Worm (Caenorhabditis elegans) whole organism, mixed stage, embryonic: ENCODE results near the gene T09A12.8.
A peak's percentile ranks its signal among the peaks of the same experiment; 100 is the strongest.

Source experiments
- bed-3 ChIP-seq: fragments of 200-800 bp; sonication (Bioruptor generic); optimal IDR thresholded peaks from 3 replicates; lab custom pipeline; 2018; ENCODE audit warnings: mild to moderate bottlenecking, missing genetic modification characterization, moderate library complexity, missing compliant biosample characterization
- blmp-1 ChIP-seq: fragments of 150-350 bp; optimal IDR thresholded peaks from 2 replicates; lab custom pipeline; 2014; ENCODE audit warnings: missing biosample characterization, missing genetic modification characterization
- ceh-39 ChIP-seq: fragments of 150-350 bp; optimal IDR thresholded peaks from 2 replicates; lab custom pipeline; 2014; ENCODE audit warnings: missing biosample characterization, missing genetic modification characterization
- ceh-43 ChIP-seq: fragments of 200-800 bp; sonication (Bioruptor generic); optimal IDR thresholded peaks from 2 replicates; lab custom pipeline; 2018; ENCODE audit warnings: mild to moderate bottlenecking, missing genetic modification characterization, moderate library complexity, missing compliant biosample characterization
- ceh-83 ChIP-seq: fragments of 200-800 bp; sonication (Bioruptor generic); optimal IDR thresholded peaks from 2 replicates; lab custom pipeline; 2018; ENCODE audit warnings: mild to moderate bottlenecking, missing genetic modification characterization, missing compliant biosample characterization
- ces-1 ChIP-seq: fragments of 150-350 bp; optimal IDR thresholded peaks from 2 replicates; lab custom pipeline; 2014; ENCODE audit warnings: missing biosample characterization, missing genetic modification reagents, missing genetic modification characterization
- cnd-1 ChIP-seq: fragments of 200-800 bp; sonication (Bioruptor generic); optimal IDR thresholded peaks from 2 replicates; lab custom pipeline; 2018; ENCODE audit warnings: mild to moderate bottlenecking, missing genetic modification characterization, missing compliant biosample characterization
- drap-1 ChIP-seq: fragments of 200-800 bp; sonication (Bioruptor generic); optimal IDR thresholded peaks from 3 replicates; lab custom pipeline; 2018; ENCODE audit warnings: mild to moderate bottlenecking, missing genetic modification characterization, missing compliant biosample characterization
- elt-1 ChIP-seq: sonication (generic microtip); optimal IDR thresholded peaks from 2 replicates; lab custom pipeline; 2017; ENCODE audit warnings: missing genetic modification characterization, mild to moderate bottlenecking, missing compliant biosample characterization, antibody characterized with exemption, moderate library complexity, borderline replicate concordance; ENCODE audit not compliant: insufficient read depth
- elt-3 ChIP-seq: fragments of 150-350 bp; optimal IDR thresholded peaks from 2 replicates; lab custom pipeline; 2014; ENCODE audit warnings: missing biosample characterization, missing genetic modification characterization
- flh-1 ChIP-seq: fragments of 200-800 bp; sonication (Bioruptor generic); optimal IDR thresholded peaks from 2 replicates; lab custom pipeline; 2018; ENCODE audit warnings: mild to moderate bottlenecking, missing genetic modification characterization, moderate library complexity, missing compliant biosample characterization
- ham-2 ChIP-seq: fragments of 200-800 bp; sonication (Bioruptor generic); optimal IDR thresholded peaks from 2 replicates; lab custom pipeline; 2018; ENCODE audit warnings: mild to moderate bottlenecking, missing genetic modification characterization, missing compliant biosample characterization
- hlh-1 ChIP-seq: fragments of 150-350 bp; optimal IDR thresholded peaks from 2 replicates; lab custom pipeline; 2014; ENCODE audit warnings: missing biosample characterization, missing genetic modification reagents, missing genetic modification characterization
- lin-13 ChIP-seq: fragments of 150-350 bp; optimal IDR thresholded peaks from 2 replicates; lab custom pipeline; 2014; ENCODE audit warnings: missing biosample characterization, missing genetic modification characterization
- lin-32 ChIP-seq: fragments of 200-800 bp; sonication (Bioruptor generic); optimal IDR thresholded peaks from 2 replicates; lab custom pipeline; 2018; ENCODE audit warnings: mild to moderate bottlenecking, missing genetic modification characterization, missing compliant biosample characterization
- mab-5 ChIP-seq: fragments of 150-350 bp; optimal IDR thresholded peaks from 2 replicates; lab custom pipeline; 2014; ENCODE audit warnings: missing biosample characterization, missing genetic modification characterization
- mep-1 ChIP-seq: fragments of 150-350 bp; optimal IDR thresholded peaks from 2 replicates; lab custom pipeline; 2017; ENCODE audit warnings: missing biosample characterization, missing genetic modification reagents, missing genetic modification characterization, inconsistent platforms
- mls-2 ChIP-seq: sonication (generic microtip); optimal IDR thresholded peaks from 2 replicates; lab custom pipeline; 2016; ENCODE audit warnings: mild to moderate bottlenecking, missing genetic modification characterization, moderate library complexity, missing compliant biosample characterization
- nhr-12 ChIP-seq: fragments of 150-350 bp; optimal IDR thresholded peaks from 2 replicates; lab custom pipeline; 2014; ENCODE audit warnings: missing biosample characterization, missing genetic modification characterization
- nhr-2 ChIP-seq: fragments of 150-350 bp; optimal IDR thresholded peaks from 2 replicates; lab custom pipeline; 2014; ENCODE audit warnings: missing biosample characterization, missing genetic modification characterization
- nhr-237 ChIP-seq: fragments of 150-350 bp; optimal IDR thresholded peaks from 2 replicates; lab custom pipeline; 2014; ENCODE audit warnings: missing biosample characterization, missing genetic modification characterization
- nhr-28 ChIP-seq: fragments of 150-350 bp; optimal IDR thresholded peaks from 2 replicates; lab custom pipeline; 2014; ENCODE audit warnings: missing biosample characterization, missing genetic modification characterization
- nhr-76 ChIP-seq: sonication (generic microtip); optimal IDR thresholded peaks from 2 replicates; lab custom pipeline; 2017; ENCODE audit warnings: missing biosample characterization, missing genetic modification characterization
- pha-4 ChIP-seq: fragments of 150-350 bp; optimal IDR thresholded peaks from 2 replicates; lab custom pipeline; 2018; ENCODE audit warnings: missing biosample characterization, missing genetic modification reagents, missing genetic modification characterization
- sem-2 ChIP-seq: fragments of 200-800 bp; sonication (Bioruptor generic); optimal IDR thresholded peaks from 2 replicates; lab custom pipeline; 2018; ENCODE audit warnings: mild to moderate bottlenecking, missing genetic modification characterization, missing compliant biosample characterization
- snpc-4 ChIP-seq: fragments of 150-350 bp; optimal IDR thresholded peaks from 2 replicates; lab custom pipeline; 2014; ENCODE audit warnings: missing biosample characterization, missing genetic modification characterization
- tbx-8 ChIP-seq: fragments of 200-800 bp; sonication (Bioruptor generic); optimal IDR thresholded peaks from 2 replicates; lab custom pipeline; 2018; ENCODE audit warnings: mild to moderate bottlenecking, missing genetic modification characterization, moderate library complexity, missing compliant biosample characterization
- unc-120 ChIP-seq: sonication (generic microtip); optimal IDR thresholded peaks from 2 replicates; lab custom pipeline; 2017; ENCODE audit warnings: missing genetic modification characterization, missing compliant biosample characterization; ENCODE audit not compliant: poor library complexity, severe bottlenecking
- unc-62 ChIP-seq: fragments of 150-350 bp; optimal IDR thresholded peaks from 2 replicates; lab custom pipeline; 2014; ENCODE audit warnings: missing biosample characterization, missing genetic modification reagents, missing genetic modification characterization
- zip-8 ChIP-seq: fragments of 150-350 bp; optimal IDR thresholded peaks from 2 replicates; lab custom pipeline; 2014; ENCODE audit warnings: missing biosample characterization, missing genetic modification characterization
- ztf-11 ChIP-seq: fragments of 150-350 bp; optimal IDR thresholded peaks from 2 replicates; lab custom pipeline; 2014; ENCODE audit warnings: missing biosample characterization, missing genetic modification characterization

T09A12.8 gene

ce11 chrIV:8211747-8212146 lies 31.8 kb downstream of the T09A12.8 start, which contains the start of gene C07G1.7:
TSS of gene C07G1.7 (minus strand) at chrIV:8211847.
- no peak for TF ChIP-seq nhr-12
- TF ChIP-seq zip-8 (tag; lab: Kevin White, UChicago) = peak; percentile 66

DNA sequence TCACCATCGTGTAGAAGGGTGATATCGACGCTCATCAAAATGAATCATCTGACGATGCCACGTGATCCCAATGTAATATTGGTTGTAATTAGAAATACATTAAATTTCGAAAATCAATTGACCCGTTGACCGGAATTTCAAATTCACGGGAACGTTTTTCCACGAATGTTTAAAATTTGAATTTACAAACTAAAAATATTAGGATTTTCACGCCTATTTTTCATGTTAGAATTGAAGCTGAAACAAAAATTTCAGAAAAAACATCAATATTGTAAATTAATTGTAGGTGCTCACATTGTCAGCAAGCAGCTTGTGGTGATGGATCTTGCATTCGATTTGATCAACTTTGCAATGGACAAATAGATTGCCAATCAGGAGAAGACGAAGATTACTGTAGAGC lies 33.2 kb downstream of the T09A12.8 start, which contains the start of gene C07G1.6:
Gene C07G1.6, minus strand, starts transcription at position 101 of the 400 bp plus-strand sequence.
- TF ChIP-seq bed-3 (GFP tag; lab: Kevin White, UChicago) = no peak
- no peak for TF ChIP-seq nhr-76 (tag; lab: Kevin White, UChicago)
- TF ChIP-seq elt-1 = no peak
- no peak for TF ChIP-seq ceh-39
- TF ChIP-seq tbx-8 (GFP tag; lab: Kevin White, UChicago) = no peak
- TF ChIP-seq ceh-83 (GFP tag; lab: Kevin White, UChicago) = no peak
- no peak for TF ChIP-seq ceh-43
- no peak for TF ChIP-seq cnd-1 (tag; lab: Kevin White, UChicago)

- TF ChIP-seq lin-32 (GFP tag; lab: Kevin White, UChicago) (no peak), bed-3 (GFP tag; lab: Kevin White, UChicago) (no peak), nhr-28 (tag; lab: Kevin White, UChicago) (no peak), ceh-43 (no peak), flh-1 (GFP tag; lab: Kevin White, UChicago) (no peak), ham-2 (GFP tag; lab: Kevin White, UChicago) (no peak), drap-1 (GFP tag; lab: Kevin White, UChicago) (no peak), mab-5 (tag; lab: Kevin White, UChicago) (no peak), lin-13 (tag; lab: Kevin White, UChicago) (no peak), snpc-4 (no peak), sem-2 (GFP tag; lab: Kevin White, UChicago) (no peak), nhr-12 (no peak), nhr-237 (tag; lab: Kevin White, UChicago) (no peak), blmp-1 (tag; lab: Kevin White, UChicago) (no peak), mep-1 (no peak), ces-1 (GFP tag; lab: Kevin White, UChicago) (no peak), hlh-1 (no peak), nhr-76 (tag; lab: Kevin White, UChicago) (no peak), nhr-2 (tag; lab: Kevin White, UChicago) (no peak)
These were observed 34.6 kb downstream of the T09A12.8 start for ce11 chrIV:8208855-8209254.

- TF ChIP-seq elt-1 = no peak
- TF ChIP-seq ztf-11 = no peak
- TF ChIP-seq bed-3 (GFP tag; lab: Kevin White, UChicago) = no peak
- no peak for TF ChIP-seq elt-3 (tag; lab: Kevin White, UChicago)
- TF ChIP-seq nhr-12 = no peak
- no peak for TF ChIP-seq ces-1 (GFP tag; lab: Kevin White, UChicago)
- no peak for TF ChIP-seq nhr-237 (tag; lab: Kevin White, UChicago)
- no peak for TF ChIP-seq nhr-76 (tag; lab: Kevin White, UChicago)
- TF ChIP-seq tbx-8 (GFP tag; lab: Kevin White, UChicago) = no peak
- no peak for TF ChIP-seq ceh-83 (GFP tag; lab: Kevin White, UChicago)
- TF ChIP-seq cnd-1 (tag; lab: Kevin White, UChicago) = no peak
- no peak for TF ChIP-seq sem-2 (GFP tag; lab: Kevin White, UChicago)
- no peak for TF ChIP-seq unc-120 (tag; lab: Kevin White, UChicago)
- no peak for TF ChIP-seq pha-4
- no peak for TF ChIP-seq nhr-2 (tag; lab: Kevin White, UChicago)
- no peak for TF ChIP-seq unc-62 (GFP tag; lab: Kevin White, UChicago)
- no peak for TF ChIP-seq zip-8 (tag; lab: Kevin White, UChicago)
- TF ChIP-seq lin-32 (GFP tag; lab: Kevin White, UChicago) = no peak
- TF ChIP-seq ham-2 (GFP tag; lab: Kevin White, UChicago) = no peak
These were observed 37.2 kb downstream of the T09A12.8 start, which contains the start of gene svh-1 for ce11 chrIV:8206314-8206713. TSS of gene svh-1 (plus strand) at chrIV:8206614.

ce11 chrIV:8205272-8206098 lies 38.0 kb downstream of the T09A12.8 start, which contains the start of gene hgrs-1:
TSS of gene hgrs-1 (minus strand) at chrIV:8206048.
- TF ChIP-seq elt-1 = no peak
- no peak for TF ChIP-seq mls-2 (tag; lab: Kevin White, UChicago)
- no peak for TF ChIP-seq nhr-28 (tag; lab: Kevin White, UChicago)
- TF ChIP-seq mep-1 = peak; percentile 3
- no peak for TF ChIP-seq unc-62 (GFP tag; lab: Kevin White, UChicago)
- no peak for TF ChIP-seq bed-3 (GFP tag; lab: Kevin White, UChicago)
- no peak for TF ChIP-seq flh-1 (GFP tag; lab: Kevin White, UChicago)
